Fruit fly (Drosophila melanogaster) S2 (cell line): ENCODE results near the gene atl.

Source experiments
- CG8478 ChIP-seq: fragments of >200 bp; optimal IDR thresholded peaks from 2 replicates; lab custom pipeline; 2018
- CTCF ChIP-seq, 2 experiments: fragments of >200 bp; optimal IDR thresholded peaks; 2 replicates each; lab custom pipeline; 2018

DNA sequence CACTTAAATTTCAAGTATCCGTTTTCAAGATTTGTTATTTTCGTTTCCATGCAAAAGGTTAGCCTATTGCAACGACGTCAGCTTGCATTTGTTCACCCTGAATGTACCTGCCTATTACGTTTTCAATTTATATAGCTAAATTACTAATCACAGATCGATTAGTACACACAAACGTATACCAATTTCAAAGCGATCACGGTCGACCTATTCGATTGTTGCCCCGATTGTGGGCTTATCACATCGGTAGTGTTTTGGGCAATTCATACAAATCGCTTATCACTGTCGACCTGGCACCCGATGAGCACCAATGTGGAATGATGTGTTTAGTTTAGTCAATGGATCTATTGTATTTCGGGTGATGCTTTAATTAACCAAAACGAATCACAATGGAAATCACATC is 28.6 kb upstream of the atl start:
- TF ChIP-seq CG8478 (no peak), CTCF (optimal IDR thresholded peaks at IDR 0.05; lab: Kevin White, UChicago) (no peak)
